Worm (Caenorhabditis elegans) whole organism, midembryonic: ENCODE data around the gene Y32G9B.1.

Experiments used
- T22C8.4 ChIP-seq: fragments of 200-800 bp; sonication (Bioruptor generic); IDR thresholded peaks from 2 replicates; pipeline ENCODE4 v1.3.6; 2022; ENCODE audit warnings: missing genetic modification characterization, missing compliant biosample characterization
- cog-1 ChIP-seq: sonication (generic microtip); optimal IDR thresholded peaks from 2 replicates; lab custom pipeline; 2016; ENCODE audit warnings: missing genetic modification characterization, missing compliant biosample characterization
- flt-1 ChIP-seq: fragments of 200-800 bp; sonication (Bioruptor generic); IDR thresholded peaks from 2 replicates; pipeline ENCODE4 v1.3.6; 2022; ENCODE audit warnings: missing genetic modification characterization, missing compliant biosample characterization
- tab-1 ChIP-seq: fragments of 200-800 bp; sonication (Bioruptor generic); IDR thresholded peaks from 2 replicates; pipeline ENCODE4 v1.3.6; 2022; ENCODE audit warnings: missing genetic modification characterization, missing compliant biosample characterization

DNA sequence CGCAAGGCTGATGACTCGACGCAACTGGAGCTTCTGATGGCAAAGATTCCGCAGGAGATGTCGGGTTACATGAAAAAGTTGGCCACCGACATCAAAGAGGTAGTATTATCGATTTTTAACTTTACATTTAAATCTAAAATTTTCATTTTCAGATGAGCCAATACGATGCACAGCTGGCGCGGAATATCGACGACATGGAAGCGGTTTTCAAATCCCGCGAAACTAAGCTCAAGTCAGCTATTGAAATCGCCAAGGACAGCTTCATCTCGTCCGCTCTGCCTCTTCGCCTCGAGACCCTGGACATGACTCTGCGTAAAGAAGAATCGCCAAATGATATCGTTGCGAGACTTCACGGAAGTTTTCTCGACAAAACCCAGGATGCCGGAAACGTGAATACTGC is 39.8 kb upstream of the Y32G9B.1 start, which contains the start of gene T10B5.3:
- TF ChIP-seq tab-1 (no peak), cog-1 (tag; lab: Kevin White, UChicago) (no peak), flt-1 (GFP tag; lab: Robert Waterston, UW) (no peak), T22C8.4 (GFP tag; lab: Robert Waterston, UW) (no peak)
